Worm (Caenorhabditis elegans): ENCODE results near the gene F11A5.18.

Gene F11A5.18

DNA sequence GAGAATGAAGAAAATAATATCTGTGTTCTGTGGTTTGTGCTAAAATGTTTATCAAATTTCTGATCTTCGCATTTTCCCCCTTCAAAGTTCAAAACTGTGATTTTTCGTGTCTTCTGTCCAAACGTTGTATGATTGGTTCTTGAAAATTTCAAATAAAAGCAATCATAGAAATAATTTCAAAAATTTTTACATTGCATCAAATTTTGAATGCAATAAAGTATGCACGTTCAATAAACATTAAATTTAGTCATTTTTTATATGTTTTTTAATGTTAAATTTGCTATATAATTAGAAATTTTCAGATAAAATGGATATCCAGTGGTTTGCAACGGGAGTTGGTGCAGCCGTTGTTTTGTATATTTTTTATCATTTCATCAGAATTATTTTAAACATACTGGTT, 21.3 kb downstream of the F11A5.18 start, which contains the start of gene stdh-2:
Gene stdh-2, plus strand, starts transcription at position 301 of the 400 bp plus-strand sequence.
- TF ChIP-seq unc-62 (GFP tag; optimal IDR thresholded peaks at IDR 0.05): no peak

- no peak for TF ChIP-seq unc-62 (GFP tag; optimal IDR thresholded peaks at IDR 0.05)
Observed at ce11 chrV:16225524-16226116, 22.9 kb downstream of the F11A5.18 start.

DNA sequence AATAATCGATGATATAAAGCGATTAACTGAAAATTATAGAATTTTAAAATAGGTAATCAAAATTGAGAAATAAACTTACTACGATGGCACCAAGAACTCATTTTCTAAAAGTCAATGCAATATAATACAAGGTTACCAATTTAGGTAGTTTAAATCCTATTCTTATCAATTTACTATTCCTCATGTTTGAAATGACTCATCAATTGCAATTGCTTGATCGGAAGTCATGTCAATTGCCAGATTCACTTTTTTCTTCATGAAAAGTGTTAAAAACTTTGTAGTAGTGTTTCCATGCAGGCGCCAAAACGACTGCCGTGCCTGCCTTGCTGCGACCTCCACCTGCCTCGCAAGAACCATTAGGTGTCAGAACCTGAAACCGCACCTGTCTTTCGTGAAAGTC, 23.9 kb downstream of the F11A5.18 start, which contains the start of gene F11A5.13:
Gene F11A5.13, minus strand, starts transcription at position 101 of the 400 bp plus-strand sequence.
- no peak for TF ChIP-seq unc-62 (GFP tag; optimal IDR thresholded peaks at IDR 0.05)

DNA sequence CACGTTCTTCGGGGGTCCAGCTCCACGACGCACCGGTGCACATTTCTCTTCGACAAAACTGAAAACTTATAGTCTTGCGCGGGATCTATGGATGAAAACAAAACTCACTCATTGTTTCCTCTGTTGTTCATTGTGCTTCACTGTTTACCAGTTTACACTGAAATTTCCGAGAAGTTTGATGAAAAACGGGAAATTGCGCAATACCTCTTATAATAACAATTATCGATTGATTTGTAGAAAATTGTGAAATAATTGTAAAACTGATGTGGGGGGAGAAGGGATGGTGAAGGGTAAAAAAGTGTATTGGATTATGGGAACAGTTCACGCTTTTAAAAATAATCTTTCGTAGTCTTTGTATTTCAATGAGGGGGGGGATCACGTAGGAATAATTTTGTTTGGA, 26.7 kb downstream of the F11A5.18 start:
- TF ChIP-seq unc-62 (GFP tag; optimal IDR thresholded peaks at IDR 0.05): no peak

DNA sequence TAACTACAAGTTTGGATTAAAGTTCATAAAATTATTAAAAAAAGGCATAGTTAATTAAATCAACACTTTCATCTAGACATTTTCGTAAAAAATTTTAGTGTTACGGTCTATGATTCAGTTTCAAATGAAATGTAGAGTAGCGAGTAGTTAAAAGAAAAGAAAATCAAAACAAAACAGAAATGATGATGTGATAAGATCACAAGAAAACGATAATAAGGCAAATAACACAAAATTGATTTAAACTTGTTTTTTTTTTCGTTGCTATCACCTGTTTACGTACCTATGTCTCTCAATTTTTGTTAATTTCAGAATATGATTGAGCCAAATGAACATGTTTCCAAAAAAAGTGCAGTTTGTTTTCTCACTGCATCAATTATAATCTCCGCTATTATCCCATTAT, 27.2 kb downstream of the F11A5.18 start, which contains the start of the genes F21H7.2 and F21H7.12:
Gene F21H7.2, minus strand, starts transcription at position 101 of the 400 bp plus-strand sequence.
Gene F21H7.12, plus strand, starts transcription at position 270 of the 400 bp plus-strand sequence.
- TF ChIP-seq unc-62 (GFP tag; optimal IDR thresholded peaks at IDR 0.05): no peak

ce11 chrV:16232180-16232579, 29.5 kb downstream of the F11A5.18 start, which contains the start of gene gst-22:
TSS of gene gst-22 (minus strand) at chrV:16232282.
- TF ChIP-seq unc-62 (GFP tag; optimal IDR thresholded peaks at IDR 0.05): no peak

- no peak for TF ChIP-seq unc-62 (GFP tag; optimal IDR thresholded peaks at IDR 0.05)
Observed at ce11 chrV:16233624-16234023, 30.9 kb downstream of the F11A5.18 start, which contains the start of gene clec-233. TSS of gene clec-233 (plus strand) at chrV:16233924.

DNA sequence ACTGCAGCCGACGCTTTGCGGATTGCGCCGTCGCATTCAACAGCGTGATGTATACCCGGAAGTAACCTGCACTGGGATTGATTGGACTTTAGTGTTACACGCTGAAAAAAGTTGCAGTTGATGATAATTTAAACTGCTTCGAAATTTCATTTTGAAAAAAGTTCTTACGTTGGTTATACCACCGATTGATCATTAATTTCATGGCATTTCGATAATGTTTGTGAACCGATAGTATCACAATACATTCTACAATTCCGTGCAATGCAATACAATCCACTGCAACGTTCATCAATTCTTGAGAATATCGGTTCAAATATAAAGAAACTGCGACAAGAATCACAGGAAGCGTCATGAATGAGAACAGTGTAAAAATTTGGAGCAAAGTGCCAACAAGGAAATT, 32.4 kb downstream of the F11A5.18 start, which contains the start of gene F21H7.3:
Gene F21H7.3, minus strand, starts transcription at position 101 of the 400 bp plus-strand sequence.
- no peak for TF ChIP-seq unc-62 (GFP tag; optimal IDR thresholded peaks at IDR 0.05)

DNA sequence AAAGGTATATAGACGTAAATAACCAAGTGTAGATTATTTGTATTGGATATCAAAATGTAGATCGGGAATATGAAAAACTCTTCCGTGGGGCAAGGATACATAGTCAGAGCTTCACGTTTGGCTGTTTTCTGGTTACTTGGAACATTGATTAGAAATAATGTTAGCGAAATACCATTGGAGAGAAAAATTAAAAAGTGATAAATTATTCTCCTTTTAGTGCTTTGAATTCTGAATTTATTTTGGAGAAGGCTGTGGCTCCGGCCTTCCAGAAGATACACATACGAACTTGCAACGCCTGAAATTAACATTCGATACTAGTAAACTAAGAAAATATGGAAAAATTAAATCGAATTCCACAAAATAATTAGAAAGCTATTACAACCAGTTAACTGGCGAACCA, 32.9 kb downstream of the F11A5.18 start, which contains the start of gene srh-98:
Gene srh-98, minus strand, starts transcription at position 101 of the 400 bp plus-strand sequence.
- no peak for TF ChIP-seq unc-62 (GFP tag; optimal IDR thresholded peaks at IDR 0.05)

- no peak for TF ChIP-seq unc-62 (GFP tag; optimal IDR thresholded peaks at IDR 0.05)
Observed at ce11 chrV:16237223-16237622, 34.5 kb downstream of the F11A5.18 start, which contains the start of gene F21H7.5. TSS of gene F21H7.5 (plus strand) at chrV:16237523.

- no peak for TF ChIP-seq unc-62 (GFP tag; optimal IDR thresholded peaks at IDR 0.05)
Observed at ce11 chrV:16244078-16244477, 41.4 kb downstream of the F11A5.18 start, which contains the start of gene srh-104. TSS of gene srh-104 (minus strand) at chrV:16244178.

DNA sequence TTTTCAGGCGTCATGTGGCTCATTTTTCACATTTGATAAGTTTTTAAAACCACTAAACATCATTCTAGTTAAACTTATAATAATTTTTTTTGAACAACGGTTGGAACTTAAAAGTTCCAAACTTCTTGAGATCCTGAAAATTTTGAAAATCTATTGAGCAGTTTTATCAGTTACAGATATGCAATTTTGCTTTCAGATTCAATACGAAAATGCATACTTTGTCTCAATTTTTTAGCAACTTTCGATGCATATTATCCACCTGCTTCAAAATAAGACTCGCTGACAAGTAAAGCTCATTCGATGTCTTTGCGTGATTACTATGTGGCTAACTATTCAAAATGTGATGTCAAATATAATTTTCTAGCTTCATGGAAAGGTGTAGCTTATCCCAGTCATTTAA, 43.9 kb downstream of the F11A5.18 start, which contains the start of gene srh-95:
Gene srh-95, plus strand, starts transcription at position 301 of the 400 bp plus-strand sequence.
- no peak for TF ChIP-seq unc-62 (GFP tag; optimal IDR thresholded peaks at IDR 0.05)

DNA sequence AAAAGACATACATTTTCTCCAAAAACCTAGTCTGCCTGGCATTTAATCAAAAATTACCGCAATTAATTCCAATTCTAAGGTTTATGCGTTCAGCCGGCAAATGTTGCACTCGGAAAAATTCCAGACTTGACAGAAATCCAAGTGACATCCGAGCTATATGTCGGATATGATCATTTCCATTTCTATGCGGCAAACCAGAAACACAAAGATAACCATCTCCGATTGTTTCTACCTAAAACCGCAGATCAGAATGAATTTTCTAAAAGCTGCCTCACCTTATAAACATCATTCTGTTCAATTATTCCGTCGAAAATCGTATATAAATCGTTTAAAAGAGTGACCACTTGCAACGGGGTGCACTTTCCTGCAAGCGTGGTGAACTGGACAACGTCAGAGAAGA, 46.4 kb downstream of the F11A5.18 start:
- TF ChIP-seq unc-62 (GFP tag; optimal IDR thresholded peaks at IDR 0.05): no peak

DNA sequence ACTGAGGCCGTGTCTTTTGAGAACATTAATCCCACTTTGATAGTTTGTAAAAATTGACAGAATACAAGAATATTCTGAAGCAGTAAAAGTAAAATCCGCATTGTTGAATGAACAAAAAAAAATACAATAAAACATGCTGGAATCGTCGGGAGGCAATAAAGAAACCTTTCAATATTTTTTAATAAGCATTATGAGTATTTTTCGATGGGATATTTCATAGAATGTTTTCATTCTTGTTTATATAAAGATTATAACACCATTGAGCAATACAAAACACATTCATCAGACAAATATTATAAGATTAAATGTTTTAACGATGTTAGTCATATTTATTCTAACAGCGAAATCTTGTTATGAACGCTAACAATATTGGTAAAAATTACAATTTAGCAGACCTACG, 51.0 kb downstream of the F11A5.18 start, which contains the start of gene gcy-20:
Gene gcy-20, minus strand, starts transcription at position 101 of the 400 bp plus-strand sequence.
- no peak for TF ChIP-seq unc-62 (GFP tag; optimal IDR thresholded peaks at IDR 0.05)
